Worm (Caenorhabditis elegans): ENCODE data around the gene F58A4.1.
A peak's percentile ranks its signal among the peaks of the same experiment; 100 is the strongest.

F58A4.1 gene

ce11 chrIII:9616933-9617332 lies 18.7 kb downstream of the F58A4.1 start (continued):
- TF ChIP-seq K11D2.4 (GFP tag; IDR thresholded peaks at IDR 0.05) (0 out of 2 replicates have a peak, but pooled peaks have one; percentile 21), ets-4 (GFP tag; optimal IDR thresholded peaks at IDR 0.05) (no peak), lsy-27 (tag; optimal IDR thresholded peaks at IDR 0.05; ENCODE audit: borderline replicate concordance, insufficient read depth) (peak; percentile 40), ztf-26 (tag; optimal IDR thresholded peaks at IDR 0.05) (no peak), snpc-1.1 (tag; optimal IDR thresholded peaks at IDR 0.05; ENCODE audit: insufficient read depth) (peak; percentile 83), nhr-80 (tag; optimal IDR thresholded peaks at IDR 0.05) (no peak), hmg-1.2 (GFP tag; IDR thresholded peaks at IDR 0.05) (peak; percentile 85), nfya-2 (GFP tag; IDR thresholded peaks at IDR 0.05) (peak; percentile 87; the same call in 1 of the 2 replicates), mel-28 (tag; optimal IDR thresholded peaks at IDR 0.05; ENCODE audit: borderline replicate concordance) (no peak), bed-1 (GFP tag; IDR thresholded peaks at IDR 0.05) (0 out of 2 replicates have a peak, but pooled peaks have one; percentile 25), pbrm-1 (GFP tag; IDR thresholded peaks at IDR 0.05) (peak; percentile 94), ZK185.1 (tag; optimal IDR thresholded peaks at IDR 0.05; ENCODE audit: poor library complexity, severe bottlenecking) (peak; percentile 69), D2030.7 (GFP tag; IDR thresholded peaks at IDR 0.05) (peak; percentile 99), F33H1.4 (GFP tag; IDR thresholded peaks at IDR 0.05) (peak; percentile 97), egl-18 (GFP tag; IDR thresholded peaks at IDR 0.05) (0 out of 2 replicates have a peak, but pooled peaks have one; percentile 49), Y56A3A.18 (GFP tag; IDR thresholded peaks at IDR 0.05) (0 out of 2 replicates have a peak, but pooled peaks have one; percentile 45), ceh-27 (GFP tag; optimal IDR thresholded peaks at IDR 0.05) (no peak), F23B12.7 (tag; optimal IDR thresholded peaks at IDR 0.05; ENCODE audit: insufficient read depth) (peak; percentile 42), aptf-3 (GFP tag; IDR thresholded peaks at IDR 0.05) (no peak), madf-8 (GFP tag; conservative IDR thresholded peaks at IDR 0.05) (peak; percentile 100), dox-1 (GFP tag; IDR thresholded peaks at IDR 0.05) (peak; percentile 98), rec-8 (tag; optimal IDR thresholded peaks at IDR 0.05) (peak in 1 of 2 experiments; percentile 17), tbx-9 (tag; optimal IDR thresholded peaks at IDR 0.05; ENCODE audit: borderline replicate concordance) (no peak), B0019.2 (GFP tag; conservative IDR thresholded peaks at IDR 0.05) (peak; percentile 99), die-1 (tag; optimal IDR thresholded peaks at IDR 0.05) (peak; percentile 16), chd-7 (tag; optimal IDR thresholded peaks at IDR 0.05) (no peak), repo-1 (tag; optimal IDR thresholded peaks at IDR 0.05) (peak; percentile 72), attf-6 (GFP tag; IDR thresholded peaks at IDR 0.05) (peak; percentile 91), ceh-40 (GFP tag; IDR thresholded peaks at IDR 0.05) (0 out of 2 replicates have a peak, but pooled peaks have one; percentile 48), let-607 (tag; optimal IDR thresholded peaks at IDR 0.05) (no peak), gei-17 (GFP tag; optimal IDR thresholded peaks at IDR 0.05) (no peak), mes-4 (tag; optimal IDR thresholded peaks at IDR 0.05) (peak; percentile 57), ceh-91 (GFP tag; IDR thresholded peaks at IDR 0.05) (peak; percentile 100), T26A5.8 (tag; optimal IDR thresholded peaks at IDR 0.05) (peak; percentile 3), rpc-1 (optimal IDR thresholded peaks at IDR 0.05) (peak; percentile 15), rpc-1 (tag; optimal IDR thresholded peaks at IDR 0.05) (no peak), egrh-3 (GFP tag; IDR thresholded peaks at IDR 0.05) (no peak), ztf-6 (GFP tag; IDR thresholded peaks at IDR 0.05) (0 out of 2 replicates have a peak, but pooled peaks have one; percentile 7), snpc-3.4 (tag; optimal IDR thresholded peaks at IDR 0.05) (peak; percentile 97), lsl-1 (GFP tag; optimal IDR thresholded peaks at IDR 0.05) (peak; percentile 96), B0336.3 (GFP tag; IDR thresholded peaks at IDR 0.05) (peak; percentile 97), F39B2.1 (GFP tag; IDR thresholded peaks at IDR 0.05) (peak; percentile 72; the same call in 1 of the 2 replicates), ztf-3 (GFP tag; optimal IDR thresholded peaks at IDR 0.05) (no peak), ztf-18 (tag; optimal IDR thresholded peaks at IDR 0.05) (peak; percentile 99), attf-3 (GFP tag; conservative IDR thresholded peaks at IDR 0.05) (peak; percentile 72), mcd-1 (GFP tag; IDR thresholded peaks at IDR 0.05) (peak; percentile 95), Y95B8A.8 (GFP tag; IDR thresholded peaks at IDR 0.05) (peak; percentile 99)

Data from whole organism, young adult.